Worm (Caenorhabditis elegans): Measurements from ENCODE around the gene nduf-2.2.

ce11 chrIII:6430834-6431233 lies 34.2 kb upstream of the nduf-2.2 start, which contains the start of gene popl-1:
- TF ChIP-seq attf-6 (GFP tag; IDR thresholded peaks at IDR 0.05), result no peak
- no peak for TF ChIP-seq lin-40 (tag; optimal IDR thresholded peaks at IDR 0.05)
- no peak for TF ChIP-seq ceh-27 (GFP tag; optimal IDR thresholded peaks at IDR 0.05)
- TF ChIP-seq repo-1 (tag; optimal IDR thresholded peaks at IDR 0.05), result no peak
- TF ChIP-seq tbp1 (GFP tag; optimal IDR thresholded peaks at IDR 0.05), result no peak
- no peak for TF ChIP-seq C06A6.2 (GFP tag; conservative IDR thresholded peaks at IDR 0.05)
- TF ChIP-seq nhr-120 (GFP tag; IDR thresholded peaks at IDR 0.05), result no peak
- no peak for TF ChIP-seq F57C9.4 (tag; optimal IDR thresholded peaks at IDR 0.05)
- no peak for TF ChIP-seq unc-62 (GFP tag; optimal IDR thresholded peaks at IDR 0.05)
- TF ChIP-seq cebp-2 (GFP tag; IDR thresholded peaks at IDR 0.05), result no peak

Measured in whole organism, young adult.